Fruit fly (Drosophila melanogaster) S2 (cell line): ENCODE measurements around the gene CG14879.

Experiments used
- CG8478 ChIP-seq: fragments of >200 bp; optimal IDR thresholded peaks from 2 replicates; lab custom pipeline; 2018
- CTCF ChIP-seq, 2 experiments: fragments of >200 bp; optimal IDR thresholded peaks; 2 replicates each; lab custom pipeline; 2018

DNA sequence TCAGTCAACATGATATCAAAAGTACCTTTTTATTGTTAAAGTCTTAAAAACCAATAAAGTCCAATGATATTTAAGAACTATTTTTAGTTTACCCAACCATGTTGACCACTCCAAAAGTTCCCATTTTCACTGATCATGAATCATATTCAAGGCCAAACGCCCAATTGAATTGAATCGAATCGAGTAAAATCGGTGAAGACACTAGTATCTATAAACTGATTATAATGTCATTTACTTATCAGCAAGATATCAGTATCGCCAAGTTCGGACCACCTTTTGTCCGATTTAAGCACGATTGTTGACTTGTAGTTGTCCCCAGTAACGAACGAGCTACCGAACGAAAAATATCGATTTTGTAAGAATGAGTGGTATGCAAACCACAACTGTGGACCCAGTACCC is 25.9 kb downstream of the CG14879 start, which contains the start of gene CG6901:
- no peak for TF ChIP-seq CG8478
- TF ChIP-seq CTCF (optimal IDR thresholded peaks at IDR 0.05; lab: Kevin White, UChicago), result no peak
